Worm (Caenorhabditis elegans) whole organism, mixed stage, embryonic: ENCODE results near the gene K05F1.1.

Experiments
- M03D4.4 ChIP-seq: sonication (generic microtip); optimal IDR thresholded peaks from 2 replicates; lab custom pipeline; 2017; ENCODE audit warnings: mild to moderate bottlenecking, missing genetic modification characterization, missing compliant biosample characterization
- bed-3 ChIP-seq: fragments of 200-800 bp; sonication (Bioruptor generic); optimal IDR thresholded peaks from 3 replicates; lab custom pipeline; 2018; ENCODE audit warnings: mild to moderate bottlenecking, missing genetic modification characterization, moderate library complexity, missing compliant biosample characterization
- blmp-1 ChIP-seq: fragments of 150-350 bp; optimal IDR thresholded peaks from 2 replicates; lab custom pipeline; 2014; ENCODE audit warnings: missing biosample characterization, missing genetic modification characterization
- ceh-39 ChIP-seq: fragments of 150-350 bp; optimal IDR thresholded peaks from 2 replicates; lab custom pipeline; 2014; ENCODE audit warnings: missing biosample characterization, missing genetic modification characterization
- ceh-43 ChIP-seq: fragments of 200-800 bp; sonication (Bioruptor generic); optimal IDR thresholded peaks from 2 replicates; lab custom pipeline; 2018; ENCODE audit warnings: mild to moderate bottlenecking, missing genetic modification characterization, moderate library complexity, missing compliant biosample characterization
- ceh-83 ChIP-seq: fragments of 200-800 bp; sonication (Bioruptor generic); optimal IDR thresholded peaks from 2 replicates; lab custom pipeline; 2018; ENCODE audit warnings: mild to moderate bottlenecking, missing genetic modification characterization, missing compliant biosample characterization
- ces-1 ChIP-seq: fragments of 150-350 bp; optimal IDR thresholded peaks from 2 replicates; lab custom pipeline; 2014; ENCODE audit warnings: missing biosample characterization, missing genetic modification reagents, missing genetic modification characterization
- cnd-1 ChIP-seq: fragments of 200-800 bp; sonication (Bioruptor generic); optimal IDR thresholded peaks from 2 replicates; lab custom pipeline; 2018; ENCODE audit warnings: mild to moderate bottlenecking, missing genetic modification characterization, missing compliant biosample characterization
- drap-1 ChIP-seq: fragments of 200-800 bp; sonication (Bioruptor generic); optimal IDR thresholded peaks from 3 replicates; lab custom pipeline; 2018; ENCODE audit warnings: mild to moderate bottlenecking, missing genetic modification characterization, missing compliant biosample characterization
- elt-1 ChIP-seq: sonication (generic microtip); optimal IDR thresholded peaks from 2 replicates; lab custom pipeline; 2017; ENCODE audit warnings: missing genetic modification characterization, mild to moderate bottlenecking, missing compliant biosample characterization, antibody characterized with exemption, moderate library complexity, borderline replicate concordance; ENCODE audit not compliant: insufficient read depth
- elt-3 ChIP-seq: fragments of 150-350 bp; optimal IDR thresholded peaks from 2 replicates; lab custom pipeline; 2014; ENCODE audit warnings: missing biosample characterization, missing genetic modification characterization
- flh-1 ChIP-seq: fragments of 200-800 bp; sonication (Bioruptor generic); optimal IDR thresholded peaks from 2 replicates; lab custom pipeline; 2018; ENCODE audit warnings: mild to moderate bottlenecking, missing genetic modification characterization, moderate library complexity, missing compliant biosample characterization
- ham-2 ChIP-seq: fragments of 200-800 bp; sonication (Bioruptor generic); optimal IDR thresholded peaks from 2 replicates; lab custom pipeline; 2018; ENCODE audit warnings: mild to moderate bottlenecking, missing genetic modification characterization, missing compliant biosample characterization
- hlh-1 ChIP-seq: fragments of 150-350 bp; optimal IDR thresholded peaks from 2 replicates; lab custom pipeline; 2014; ENCODE audit warnings: missing biosample characterization, missing genetic modification reagents, missing genetic modification characterization
- lin-13 ChIP-seq: fragments of 150-350 bp; optimal IDR thresholded peaks from 2 replicates; lab custom pipeline; 2014; ENCODE audit warnings: missing biosample characterization, missing genetic modification characterization
- lin-32 ChIP-seq: fragments of 200-800 bp; sonication (Bioruptor generic); optimal IDR thresholded peaks from 2 replicates; lab custom pipeline; 2018; ENCODE audit warnings: mild to moderate bottlenecking, missing genetic modification characterization, missing compliant biosample characterization
- lsy-2 ChIP-seq: fragments of 150-350 bp; optimal IDR thresholded peaks from 2 replicates; lab custom pipeline; 2014; ENCODE audit warnings: missing biosample characterization, missing genetic modification characterization
- mab-5 ChIP-seq: fragments of 150-350 bp; optimal IDR thresholded peaks from 2 replicates; lab custom pipeline; 2014; ENCODE audit warnings: missing biosample characterization, missing genetic modification characterization
- mep-1 ChIP-seq: fragments of 150-350 bp; optimal IDR thresholded peaks from 2 replicates; lab custom pipeline; 2017; ENCODE audit warnings: missing biosample characterization, missing genetic modification reagents, missing genetic modification characterization, inconsistent platforms
- mls-2 ChIP-seq: sonication (generic microtip); optimal IDR thresholded peaks from 2 replicates; lab custom pipeline; 2016; ENCODE audit warnings: mild to moderate bottlenecking, missing genetic modification characterization, moderate library complexity, missing compliant biosample characterization
- nhr-12 ChIP-seq: fragments of 150-350 bp; optimal IDR thresholded peaks from 2 replicates; lab custom pipeline; 2014; ENCODE audit warnings: missing biosample characterization, missing genetic modification characterization
- nhr-2 ChIP-seq: fragments of 150-350 bp; optimal IDR thresholded peaks from 2 replicates; lab custom pipeline; 2014; ENCODE audit warnings: missing biosample characterization, missing genetic modification characterization
- nhr-237 ChIP-seq: fragments of 150-350 bp; optimal IDR thresholded peaks from 2 replicates; lab custom pipeline; 2014; ENCODE audit warnings: missing biosample characterization, missing genetic modification characterization
- nhr-28 ChIP-seq: fragments of 150-350 bp; optimal IDR thresholded peaks from 2 replicates; lab custom pipeline; 2014; ENCODE audit warnings: missing biosample characterization, missing genetic modification characterization
- nhr-76 ChIP-seq: sonication (generic microtip); optimal IDR thresholded peaks from 2 replicates; lab custom pipeline; 2017; ENCODE audit warnings: missing biosample characterization, missing genetic modification characterization
- pha-4 ChIP-seq: fragments of 150-350 bp; optimal IDR thresholded peaks from 2 replicates; lab custom pipeline; 2018; ENCODE audit warnings: missing biosample characterization, missing genetic modification reagents, missing genetic modification characterization
- sem-2 ChIP-seq: fragments of 200-800 bp; sonication (Bioruptor generic); optimal IDR thresholded peaks from 2 replicates; lab custom pipeline; 2018; ENCODE audit warnings: mild to moderate bottlenecking, missing genetic modification characterization, missing compliant biosample characterization
- snpc-4 ChIP-seq: fragments of 150-350 bp; optimal IDR thresholded peaks from 2 replicates; lab custom pipeline; 2014; ENCODE audit warnings: missing biosample characterization, missing genetic modification characterization
- sptf-1 ChIP-seq: sonication (generic microtip); optimal IDR thresholded peaks from 2 replicates; lab custom pipeline; 2017; ENCODE audit warnings: mild to moderate bottlenecking, missing genetic modification characterization, moderate library complexity, missing compliant biosample characterization
- tbx-8 ChIP-seq: fragments of 200-800 bp; sonication (Bioruptor generic); optimal IDR thresholded peaks from 2 replicates; lab custom pipeline; 2018; ENCODE audit warnings: mild to moderate bottlenecking, missing genetic modification characterization, moderate library complexity, missing compliant biosample characterization
- unc-120 ChIP-seq: sonication (generic microtip); optimal IDR thresholded peaks from 2 replicates; lab custom pipeline; 2017; ENCODE audit warnings: missing genetic modification characterization, missing compliant biosample characterization; ENCODE audit not compliant: poor library complexity, severe bottlenecking
- unc-39 ChIP-seq: fragments of 150-350 bp; optimal IDR thresholded peaks from 2 replicates; lab custom pipeline; 2014; ENCODE audit warnings: missing biosample characterization, missing genetic modification characterization
- unc-62 ChIP-seq: fragments of 150-350 bp; optimal IDR thresholded peaks from 2 replicates; lab custom pipeline; 2014; ENCODE audit warnings: missing biosample characterization, missing genetic modification reagents, missing genetic modification characterization
- zip-8 ChIP-seq: fragments of 150-350 bp; optimal IDR thresholded peaks from 2 replicates; lab custom pipeline; 2014; ENCODE audit warnings: missing biosample characterization, missing genetic modification characterization
- ztf-11 ChIP-seq: fragments of 150-350 bp; optimal IDR thresholded peaks from 2 replicates; lab custom pipeline; 2014; ENCODE audit warnings: missing biosample characterization, missing genetic modification characterization

The K05F1.1 gene

DNA sequence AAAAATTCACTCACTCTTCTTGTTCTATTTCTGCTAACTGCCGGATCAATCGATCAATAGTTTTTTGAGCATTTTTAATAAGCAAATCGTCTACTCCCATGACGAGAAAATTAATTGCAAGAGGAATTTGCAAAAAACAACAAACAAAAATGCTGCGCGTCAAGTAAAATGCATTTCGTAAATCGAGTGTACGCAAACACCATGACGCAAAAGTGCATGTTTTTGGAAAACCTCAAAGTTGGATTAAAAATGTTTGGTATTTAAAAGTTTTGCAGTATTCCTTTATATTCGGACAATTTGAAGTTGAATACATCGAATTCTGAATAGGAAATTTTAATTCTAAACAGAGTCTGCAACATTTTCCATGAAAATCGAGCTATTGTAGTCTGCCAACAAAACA lies 38.0 kb downstream of the K05F1.1 start, which contains the start of gene ZK1248.19:
TSS of gene ZK1248.19 (minus strand) at position 188 of the 400 bp plus-strand sequence.
- no peak for TF ChIP-seq lin-32 (GFP tag; lab: Kevin White, UChicago)
- TF ChIP-seq nhr-237 (tag; lab: Kevin White, UChicago): peak; percentile 7
- no peak for TF ChIP-seq lsy-2 (tag; lab: Kevin White, UChicago)
- TF ChIP-seq unc-39 (tag; lab: Kevin White, UChicago): no peak
- TF ChIP-seq mep-1: no peak
- no peak for TF ChIP-seq bed-3 (GFP tag; lab: Kevin White, UChicago)
- peak; percentile 16 for TF ChIP-seq hlh-1 (tag; lab: Kevin White, UChicago)
- no peak for TF ChIP-seq blmp-1 (tag; lab: Kevin White, UChicago)
- no peak for TF ChIP-seq ham-2 (GFP tag; lab: Kevin White, UChicago)
- peak; percentile 41 for TF ChIP-seq ces-1

DNA sequence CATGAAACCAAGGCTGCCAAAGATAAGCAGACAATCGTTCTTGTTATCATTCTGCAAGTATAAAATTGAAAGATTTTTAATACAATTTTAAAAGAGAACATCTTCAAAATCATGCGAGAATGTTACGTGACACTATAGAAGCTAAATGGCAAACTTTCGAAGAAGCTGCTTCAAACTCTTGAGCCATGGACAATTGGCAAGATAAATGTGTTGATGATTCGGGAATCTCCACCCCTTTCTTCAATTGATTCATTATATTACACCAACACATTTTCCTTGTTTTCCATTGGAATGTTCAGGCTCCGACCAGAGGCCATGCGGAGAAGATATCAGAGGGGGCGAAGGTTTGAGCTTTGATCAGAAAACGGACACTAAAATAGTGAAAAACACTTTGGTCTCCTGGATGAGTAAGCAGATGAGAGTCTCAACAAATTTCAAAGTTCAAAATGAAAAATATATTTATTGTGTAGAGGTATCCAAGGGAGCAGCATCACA lies 39.9 kb downstream of the K05F1.1 start, which contains the start of gene lec-5:
TSS of gene lec-5 (minus strand) at position 51 of the 495 bp plus-strand sequence.
- TF ChIP-seq mab-5 (peak; percentile 58), unc-120 (peak; percentile 75), bed-3 (GFP tag; lab: Kevin White, UChicago) (no peak), unc-62 (GFP tag; lab: Kevin White, UChicago) (peak; percentile 76), unc-39 (tag; lab: Kevin White, UChicago) (no peak), nhr-237 (tag; lab: Kevin White, UChicago) (no peak), nhr-28 (tag; lab: Kevin White, UChicago) (no peak), hlh-1 (tag; lab: Kevin White, UChicago) (peak; percentile 55)

DNA sequence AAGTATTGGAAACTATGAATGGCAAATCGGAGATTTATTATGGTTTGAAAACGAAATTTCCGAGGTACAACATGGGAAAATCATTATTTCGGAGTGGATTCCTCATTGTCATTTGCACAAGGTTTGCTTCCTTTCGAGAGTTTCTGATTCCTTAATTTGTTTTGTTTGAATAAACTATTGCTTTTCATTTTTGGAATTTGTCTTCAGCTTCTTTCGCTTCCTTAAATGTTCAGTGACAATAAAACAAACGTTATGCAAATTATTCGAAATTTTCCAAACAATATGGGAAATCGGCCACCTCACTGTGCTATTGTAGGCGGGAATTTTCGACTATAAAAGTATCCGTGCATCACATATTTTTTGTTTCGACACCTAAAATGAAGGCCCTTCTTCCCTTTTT lies 40.7 kb downstream of the K05F1.1 start, which contains the start of gene nep-25:
TSS of gene nep-25 (plus strand) at position 375 of the 400 bp plus-strand sequence.
- TF ChIP-seq lsy-2 (tag; lab: Kevin White, UChicago) (no peak), lin-13 (tag; lab: Kevin White, UChicago) (no peak)

DNA sequence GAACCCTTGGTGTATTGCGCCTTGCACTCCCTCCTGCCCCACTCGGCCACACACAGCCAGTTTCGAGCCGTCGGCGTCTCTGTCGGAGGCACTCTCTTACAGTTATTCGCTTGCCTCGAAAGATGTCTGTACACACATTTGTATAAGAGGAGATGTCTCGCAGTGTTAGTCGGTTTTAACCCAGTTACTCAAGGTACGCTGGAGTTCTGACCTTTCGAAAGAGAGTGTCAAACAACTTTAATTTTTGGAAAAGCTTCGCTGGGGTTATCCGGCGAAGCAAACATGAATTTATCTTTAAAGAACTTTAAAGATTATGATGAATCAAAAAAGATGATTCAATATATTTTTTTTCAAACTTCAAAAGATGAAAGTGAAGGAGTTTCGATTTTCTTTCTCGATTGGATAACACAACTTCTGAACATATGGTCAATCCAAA lies 43.5 kb downstream of the K05F1.1 start:
- TF ChIP-seq flh-1 (GFP tag; lab: Kevin White, UChicago): peak; percentile 11
- TF ChIP-seq ztf-11 (tag; lab: Kevin White, UChicago): peak; percentile 80
- peak; percentile 64 for TF ChIP-seq lin-32 (GFP tag; lab: Kevin White, UChicago)
- TF ChIP-seq ham-2 (GFP tag; lab: Kevin White, UChicago): peak; percentile 89
- peak; percentile 95 for TF ChIP-seq mls-2 (tag; lab: Kevin White, UChicago)
- peak; percentile 100 for TF ChIP-seq ces-1
- peak; percentile 74 for TF ChIP-seq unc-39 (tag; lab: Kevin White, UChicago)
- peak; percentile 75 for TF ChIP-seq elt-3
- peak; percentile 90 for TF ChIP-seq unc-62 (GFP tag; lab: Kevin White, UChicago)
- no peak for TF ChIP-seq zip-8 (tag; lab: Kevin White, UChicago)
- TF ChIP-seq mab-5: peak; percentile 92
- TF ChIP-seq M03D4.4 (tag; lab: Kevin White, UChicago): peak; percentile 82
- TF ChIP-seq sem-2 (GFP tag; lab: Kevin White, UChicago): peak; percentile 81
- peak; percentile 81 for TF ChIP-seq hlh-1 (tag; lab: Kevin White, UChicago)
- TF ChIP-seq ceh-39 (tag; lab: Kevin White, UChicago): peak; percentile 92
- TF ChIP-seq ceh-43: peak; percentile 73
- no peak for TF ChIP-seq nhr-76 (tag; lab: Kevin White, UChicago)
- TF ChIP-seq nhr-12 (tag; lab: Kevin White, UChicago): peak; percentile 9
- peak; percentile 89 for TF ChIP-seq ceh-83 (GFP tag; lab: Kevin White, UChicago)
- TF ChIP-seq nhr-2 (tag; lab: Kevin White, UChicago): peak; percentile 76
- TF ChIP-seq lin-13 (tag; lab: Kevin White, UChicago): peak; percentile 86
- peak; percentile 92 for TF ChIP-seq drap-1 (GFP tag; lab: Kevin White, UChicago)
- TF ChIP-seq unc-120: peak; percentile 92
- no peak for TF ChIP-seq snpc-4 (tag; lab: Kevin White, UChicago)
- TF ChIP-seq pha-4 (tag; lab: Kevin White, UChicago): peak; percentile 97
- TF ChIP-seq bed-3 (GFP tag; lab: Kevin White, UChicago): peak; percentile 55
- TF ChIP-seq nhr-28 (tag; lab: Kevin White, UChicago): peak; percentile 49
- peak; percentile 92 for TF ChIP-seq sptf-1 (tag; lab: Kevin White, UChicago)
- peak; percentile 24 for TF ChIP-seq blmp-1 (tag; lab: Kevin White, UChicago)
- TF ChIP-seq nhr-237 (tag; lab: Kevin White, UChicago): peak; percentile 98
- TF ChIP-seq cnd-1 (tag; lab: Kevin White, UChicago): peak; percentile 87
- TF ChIP-seq mep-1: peak; percentile 99
- peak; percentile 57 for TF ChIP-seq elt-1 (tag; lab: Kevin White, UChicago)
- TF ChIP-seq tbx-8 (GFP tag; lab: Kevin White, UChicago): peak; percentile 87
- peak; percentile 84 for TF ChIP-seq lsy-2 (tag; lab: Kevin White, UChicago)
